Fruit fly (Drosophila melanogaster) whole organism, wandering third instar larva: ENCODE data around the gene Prx5.

Experiments
- Abd-B ChIP-seq: fragments of >200 bp; optimal IDR thresholded peaks from 2 replicates; lab custom pipeline; 2017; ENCODE audit warnings: missing biosample characterization, missing genetic modification characterization
- CG32264 ChIP-seq: fragments of 200-800 bp; sonication (Bioruptor generic); optimal IDR thresholded peaks from 2 replicates; lab custom pipeline; 2016; ENCODE audit warnings: missing biosample characterization, missing genetic modification characterization
- CG9705 ChIP-seq: fragments of 200-800 bp; sonication (Bioruptor generic); optimal IDR thresholded peaks from 2 replicates; lab custom pipeline; 2018; ENCODE audit warnings: missing biosample characterization, mild to moderate bottlenecking, missing genetic modification characterization
- CrebA ChIP-seq: fragments of 200-800 bp; sonication (Bioruptor generic); optimal IDR thresholded peaks from 2 replicates; lab custom pipeline; 2016; ENCODE audit warnings: missing biosample characterization, mild to moderate bottlenecking, missing genetic modification characterization, borderline replicate concordance
- Dfd ChIP-seq: fragments of >200 bp; optimal IDR thresholded peaks from 2 replicates; lab custom pipeline; 2017; ENCODE audit warnings: missing biosample characterization, missing genetic modification characterization
- Dif ChIP-seq: fragments of 200-275, 200-300 bp; sonication (Bioruptor generic); optimal IDR thresholded peaks from 2 replicates; lab custom pipeline; 2018; ENCODE audit warnings: missing biosample characterization, missing genetic modification characterization; ENCODE audit not compliant: partially characterized antibody
- GATAd ChIP-seq: sonication (Bioruptor generic); optimal IDR thresholded peaks from 2 replicates; lab custom pipeline; 2016; ENCODE audit warnings: missing biosample characterization, missing genetic modification characterization
- HLH106 ChIP-seq: fragments of 200-800 bp; optimal IDR thresholded peaks from 3 replicates; lab custom pipeline; 2019; ENCODE audit warnings: missing biosample characterization, mild to moderate bottlenecking, missing genetic modification characterization, moderate library complexity
- Hnf4 ChIP-seq: fragments of 200-800 bp; sonication (Bioruptor generic); optimal IDR thresholded peaks from 2 replicates; lab custom pipeline; 2016; ENCODE audit warnings: missing biosample characterization, mild to moderate bottlenecking, missing genetic modification characterization
- Hr78 ChIP-seq: fragments of >200 bp; optimal IDR thresholded peaks from 2 replicates; lab custom pipeline; 2017; ENCODE audit warnings: missing biosample characterization, missing genetic modification characterization
- Hr83 ChIP-seq: fragments of 200-300 bp; sonication (Bioruptor generic); optimal IDR thresholded peaks from 2 replicates; lab custom pipeline; 2016; ENCODE audit warnings: missing biosample characterization, mild to moderate bottlenecking, missing genetic modification characterization, moderate library complexity; ENCODE audit not compliant: poor library complexity, severe bottlenecking
- Jra ChIP-seq: sonication (Bioruptor generic); optimal IDR thresholded peaks from 2 replicates; lab custom pipeline; 2016; ENCODE audit warnings: missing biosample characterization, missing genetic modification characterization
- Mio ChIP-seq: sonication (Bioruptor generic); optimal IDR thresholded peaks from 2 replicates; lab custom pipeline; 2016; ENCODE audit warnings: missing biosample characterization, missing genetic modification characterization
- Myc ChIP-seq: fragments of >200 bp; optimal IDR thresholded peaks from 2 replicates; lab custom pipeline; 2017
- N ChIP-seq: fragments of >200 bp; optimal IDR thresholded peaks from 2 replicates; lab custom pipeline; 2018; ENCODE audit warnings: missing biosample characterization, missing external identifiers, missing genetic modification characterization
- OdsH ChIP-seq: fragments of 200-800 bp; sonication (Bioruptor generic); optimal IDR thresholded peaks from 2 replicates; lab custom pipeline; 2016; ENCODE audit warnings: missing biosample characterization, mild to moderate bottlenecking, missing genetic modification characterization
- Rel ChIP-seq, 2 experiments: fragments of 200-800 bp; sonication (Bioruptor generic) in 1 of 2; optimal IDR thresholded peaks; 2 replicates in 1 of 2; 3 replicates in 1 of 2; lab custom pipeline; 2016 to 2019; ENCODE audit warnings: mild to moderate bottlenecking in 2 of 2, missing biosample characterization in 2 of 2, missing genetic modification characterization in 2 of 2, moderate library complexity in 1 of 2
- Sp1 ChIP-seq: fragments of 200-800 bp; sonication (Bioruptor generic); optimal IDR thresholded peaks from 3 replicates; lab custom pipeline; 2019; ENCODE audit warnings: missing biosample characterization, mild to moderate bottlenecking, missing genetic modification characterization, moderate library complexity
- Vsx2 ChIP-seq: fragments of 200-300, 225-300 bp; sonication (Bioruptor generic); optimal IDR thresholded peaks from 2 replicates; lab custom pipeline; 2018; ENCODE audit warnings: missing biosample characterization, missing genetic modification characterization; ENCODE audit not compliant: partially characterized antibody
- br ChIP-seq: fragments of 200-800 bp; sonication (Bioruptor generic); optimal IDR thresholded peaks from 2 replicates; lab custom pipeline; 2016; ENCODE audit warnings: missing biosample characterization, missing genetic modification characterization
- brk ChIP-seq: fragments of 200-800 bp; sonication (Bioruptor generic); optimal IDR thresholded peaks from 2 replicates; lab custom pipeline; 2016; ENCODE audit warnings: missing biosample characterization, mild to moderate bottlenecking, missing genetic modification characterization
- dl ChIP-seq, 2 experiments: fragments of 175-275, 200-275 bp in 1 of 2; fragments of 200-275 bp in 1 of 2; sonication (Bioruptor generic); optimal IDR thresholded peaks; lab custom pipeline; 2018; ENCODE audit warnings: mild to moderate bottlenecking in 2 of 2, missing biosample characterization in 2 of 2, missing genetic modification characterization in 2 of 2, moderate library complexity in 2 of 2; ENCODE audit not compliant: partially characterized antibody in 2 of 2, insufficient read depth in 1 of 2
- dmrt93B ChIP-seq: fragments of 200-800 bp; sonication (Bioruptor generic); optimal IDR thresholded peaks from 2 replicates; lab custom pipeline; 2018; ENCODE audit warnings: missing biosample characterization, mild to moderate bottlenecking, missing genetic modification characterization
- dsf ChIP-seq: sonication (Bioruptor generic); optimal IDR thresholded peaks from 2 replicates; lab custom pipeline; 2016; ENCODE audit warnings: missing biosample characterization, missing genetic modification characterization, borderline replicate concordance
- ey ChIP-seq: fragments of 200-800 bp; sonication (Bioruptor generic); optimal IDR thresholded peaks from 2 replicates; lab custom pipeline; 2016; ENCODE audit warnings: missing biosample characterization, missing genetic modification characterization
- foxo ChIP-seq, 2 experiments: fragments of 200-800 bp; sonication (Bioruptor generic); optimal IDR thresholded peaks; 2 replicates in 1 of 2; 3 replicates in 1 of 2; lab custom pipeline; 2016 to 2017; ENCODE audit warnings: missing biosample characterization in 2 of 2, missing genetic modification characterization in 2 of 2
- fru ChIP-seq: fragments of 200-800 bp; sonication (Bioruptor generic); optimal IDR thresholded peaks from 3 replicates; lab custom pipeline; 2016; ENCODE audit warnings: missing biosample characterization, mild to moderate bottlenecking, missing genetic modification characterization
- h ChIP-seq: fragments of 200-800 bp; sonication (Bioruptor generic); optimal IDR thresholded peaks from 3 replicates; lab custom pipeline; 2016; ENCODE audit warnings: missing biosample characterization, mild to moderate bottlenecking, missing genetic modification characterization
- jim ChIP-seq: fragments of 175-275, 200-325 bp; sonication (Bioruptor generic); optimal IDR thresholded peaks from 2 replicates; lab custom pipeline; 2016; ENCODE audit warnings: missing biosample characterization, mild to moderate bottlenecking, missing genetic modification characterization
- lola ChIP-seq: fragments of >200 bp; optimal IDR thresholded peaks from 2 replicates; lab custom pipeline; 2017; ENCODE audit warnings: missing biosample characterization, missing genetic modification characterization
- pan ChIP-seq: fragments of >200 bp; optimal IDR thresholded peaks from 2 replicates; lab custom pipeline; 2017
- psq ChIP-seq: fragments of 200-800 bp; sonication (Bioruptor generic); optimal IDR thresholded peaks from 3 replicates; lab custom pipeline; 2017; ENCODE audit warnings: missing biosample characterization, mild to moderate bottlenecking, missing genetic modification characterization, moderate library complexity
- rgr ChIP-seq: fragments of 200-800 bp; sonication (Bioruptor generic); optimal IDR thresholded peaks from 3 replicates; lab custom pipeline; 2016; ENCODE audit warnings: missing biosample characterization, mild to moderate bottlenecking, missing genetic modification characterization
- sage ChIP-seq: fragments of 200-800 bp; sonication (Bioruptor generic); optimal IDR thresholded peaks from 2 replicates; lab custom pipeline; 2016; ENCODE audit warnings: missing biosample characterization, mild to moderate bottlenecking, missing genetic modification characterization
- sv ChIP-seq: fragments of 200-800 bp; sonication (Bioruptor generic); optimal IDR thresholded peaks from 3 replicates; lab custom pipeline; 2016; ENCODE audit warnings: missing biosample characterization, missing genetic modification characterization
- tai ChIP-seq: sonication (Bioruptor generic); optimal IDR thresholded peaks from 2 replicates; lab custom pipeline; 2016; ENCODE audit warnings: missing biosample characterization, missing genetic modification characterization
- usp ChIP-seq: fragments of >200 bp; optimal IDR thresholded peaks from 2 replicates; lab custom pipeline; 2017; ENCODE audit warnings: missing biosample characterization, missing genetic modification characterization
- woc ChIP-seq: sonication (Bioruptor generic); optimal IDR thresholded peaks from 2 replicates; lab custom pipeline; 2016; ENCODE audit warnings: missing biosample characterization, mild to moderate bottlenecking, missing genetic modification characterization

The Prx5 gene

DNA sequence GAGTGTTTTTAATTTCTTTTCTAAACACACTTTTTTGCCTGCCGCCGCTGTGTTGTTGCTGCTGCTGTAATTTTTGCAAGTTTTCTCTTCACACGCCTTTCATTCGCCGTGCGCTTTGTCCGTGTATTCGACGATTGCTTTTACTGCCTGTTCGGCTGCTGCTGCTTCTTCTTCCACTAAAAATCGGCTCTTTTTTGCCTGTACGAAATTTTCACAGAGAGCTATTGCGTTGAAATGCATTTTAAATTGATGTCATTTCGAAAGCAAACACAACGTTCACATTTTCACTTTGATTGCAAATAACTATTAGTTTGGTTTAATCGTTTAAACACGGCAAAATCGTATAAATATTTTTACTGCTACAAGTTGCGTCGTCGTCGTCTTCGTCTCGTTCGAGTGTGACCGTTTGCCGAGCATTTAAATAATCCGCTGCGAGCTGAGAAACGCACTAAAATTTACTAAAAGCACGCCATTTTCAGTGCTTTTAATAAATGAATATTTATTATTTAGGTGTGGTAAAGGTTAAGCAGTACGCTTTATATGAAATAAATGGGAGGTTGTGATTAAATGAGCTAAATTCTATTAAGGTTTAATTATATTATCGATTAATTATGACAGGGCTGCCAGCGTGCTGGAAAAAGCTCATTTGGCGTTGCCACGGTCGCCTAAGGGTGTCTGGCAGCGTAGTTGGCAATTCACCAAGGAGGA is 32.3 kb upstream of the Prx5 start, which contains the start of the genes Ssdp and CG7985:
Gene Ssdp (minus strand): TSS at position 419 of the 708 bp plus-strand sequence.
Gene CG7985 (plus strand): TSS at position 681 of the 708 bp plus-strand sequence.
- TF ChIP-seq HLH106 (tag; lab: Kevin White, UChicago), result no peak
- TF ChIP-seq dmrt93B, result no peak
- no peak for TF ChIP-seq Sp1 (GFP tag; lab: Kevin White, UChicago)
- peak; percentile 31 for TF ChIP-seq h (GFP tag; lab: Kevin White, UChicago)
- TF ChIP-seq N (GFP tag; lab: Kevin White, UChicago), result no peak
- peak; percentile 11 for TF ChIP-seq Vsx2
- no peak for TF ChIP-seq brk
- TF ChIP-seq br, result peak; percentile 3
- peak; percentile 97 for TF ChIP-seq psq (GFP tag; lab: Kevin White, UChicago)
- TF ChIP-seq Myc (lab: Kevin White, UChicago), result no peak
- TF ChIP-seq woc, result peak; percentile 2

DNA sequence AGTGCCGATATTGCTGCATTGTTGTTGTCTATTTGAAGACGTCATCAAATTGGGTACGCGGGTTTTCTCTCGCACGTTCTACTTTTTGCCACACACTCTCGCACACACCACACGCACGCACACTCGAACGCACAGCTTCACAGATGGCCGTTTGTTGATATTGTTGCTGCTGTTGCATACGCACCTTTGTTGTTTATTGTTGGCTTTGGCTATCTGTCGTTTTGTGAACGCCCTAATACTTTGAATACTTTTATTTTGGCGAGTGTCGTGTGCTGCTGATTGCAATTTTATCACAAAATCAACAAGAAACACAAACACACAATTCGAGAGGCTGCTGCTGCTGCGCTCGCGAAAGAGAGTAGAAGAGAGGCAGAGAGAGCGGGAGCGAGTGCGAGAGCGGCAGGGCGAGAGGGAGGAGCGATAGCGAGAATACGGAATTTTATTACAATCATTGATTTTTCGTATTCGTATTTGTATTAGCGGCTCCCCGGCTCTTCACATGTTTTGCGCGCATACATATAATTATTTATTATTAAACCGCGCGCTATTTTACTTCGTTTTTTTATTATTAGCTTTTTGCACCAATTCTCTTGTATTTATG is 31.5 kb upstream of the Prx5 start:
- TF ChIP-seq rgr, result peak; percentile 63
- peak; percentile 95 to 98 for TF ChIP-seq dl (GFP tag; optimal IDR thresholded peaks at IDR 0.05; lab: Kevin White, UChicago; ENCODE audit: insufficient read depth in 1 of 2, partially characterized antibody in 2 of 2)
- no peak for TF ChIP-seq pan (lab: Kevin White, UChicago)
- TF ChIP-seq Rel (GFP tag; optimal IDR thresholded peaks at IDR 0.05; lab: Kevin White, UChicago), result peak; percentile 80
- no peak for TF ChIP-seq Rel (tag; optimal IDR thresholded peaks at IDR 0.05; lab: Kevin White, UChicago)
- TF ChIP-seq jim (GFP tag; lab: Kevin White, UChicago), result no peak
- TF ChIP-seq CrebA (GFP tag; lab: Kevin White, UChicago), result no peak
- no peak for TF ChIP-seq GATAd (GFP tag; lab: Kevin White, UChicago)
- TF ChIP-seq sv, result no peak
- no peak for TF ChIP-seq psq (GFP tag; lab: Kevin White, UChicago)
- peak; percentile 64 for TF ChIP-seq dsf (GFP tag; lab: Kevin White, UChicago)
- TF ChIP-seq fru, result peak; percentile 66
- peak; percentile 38 for TF ChIP-seq Hnf4 (GFP tag; lab: Kevin White, UChicago)
- TF ChIP-seq tai, result no peak
- peak; percentile 83 for TF ChIP-seq brk
- no peak for TF ChIP-seq Mio (GFP tag; lab: Kevin White, UChicago)
- TF ChIP-seq sage (GFP tag; lab: Kevin White, UChicago), result peak; percentile 65
- peak; percentile 8 for TF ChIP-seq CG32264 (GFP tag; lab: Kevin White, UChicago)
- TF ChIP-seq OdsH (GFP tag; lab: Kevin White, UChicago), result peak; percentile 52
- TF ChIP-seq usp (GFP tag; lab: Kevin White, UChicago), result no peak
- TF ChIP-seq Hr83 (GFP tag; lab: Kevin White, UChicago), result peak; percentile 69
- TF ChIP-seq foxo (GFP tag; optimal IDR thresholded peaks at IDR 0.05; lab: Kevin White, UChicago), result peak; percentile 37 to 76
- TF ChIP-seq Myc (lab: Kevin White, UChicago), result no peak
- TF ChIP-seq CG9705 (GFP tag; lab: Kevin White, UChicago), result no peak
- no peak for TF ChIP-seq dmrt93B
- TF ChIP-seq lola (GFP tag; lab: Kevin White, UChicago), result no peak
- TF ChIP-seq Dfd, result no peak
- peak; percentile 10 for TF ChIP-seq HLH106 (tag; lab: Kevin White, UChicago)
- TF ChIP-seq Hr78 (GFP tag; lab: Kevin White, UChicago), result no peak
- peak; percentile 57 for TF ChIP-seq br
- peak; percentile 28 for TF ChIP-seq N (GFP tag; lab: Kevin White, UChicago)
- peak; percentile 96 for TF ChIP-seq Vsx2
- no peak for TF ChIP-seq ey
- TF ChIP-seq h (GFP tag; lab: Kevin White, UChicago), result peak; percentile 80
- TF ChIP-seq Sp1 (GFP tag; lab: Kevin White, UChicago), result peak; percentile 54
- peak; percentile 63 for TF ChIP-seq Jra
- no peak for TF ChIP-seq woc
- TF ChIP-seq Abd-B (GFP tag; lab: Kevin White, UChicago), result no peak
- TF ChIP-seq Dif (GFP tag; lab: Kevin White, UChicago), result peak; percentile 99
- TF ChIP-seq, all 38 proteins: peak for 20
